Fruit fly (Drosophila melanogaster) whole organism, embryonic: ENCODE measurements around the gene CG7182.
A peak's percentile ranks its signal among the peaks of the same experiment; 100 is the strongest.

Experiments
- Atf3 ChIP-seq: fragments of 200-800 bp; sonication (Bioruptor generic); optimal IDR thresholded peaks from 3 replicates; lab custom pipeline; 2016; ENCODE audit warnings: missing biosample characterization, missing genetic modification characterization
- BEAF-32 ChIP-seq: fragments of 200-800 bp; sonication (Bioruptor generic); optimal IDR thresholded peaks from 3 replicates; lab custom pipeline; 2017; ENCODE audit warnings: missing biosample characterization, missing genetic modification characterization, mild to moderate bottlenecking, moderate library complexity, missing genetic modification reagents
- CG1024 ChIP-seq: fragments of 200-800 bp; sonication (Bioruptor generic); IDR thresholded peaks from 2 replicates; pipeline ENCODE4 v1.3.6; 2022; ENCODE audit warnings: missing biosample characterization, missing genetic modification characterization
- CG10274 ChIP-seq: fragments of 200-800 bp; sonication (Bioruptor generic); optimal IDR thresholded peaks from 3 replicates; lab custom pipeline; 2017; ENCODE audit warnings: missing biosample characterization, mild to moderate bottlenecking, missing genetic modification characterization
- CG12769 ChIP-seq: fragments of 200-800 bp; sonication (Bioruptor generic); optimal IDR thresholded peaks from 2 replicates; lab custom pipeline; 2019; ENCODE audit warnings: missing biosample characterization, mild to moderate bottlenecking, missing genetic modification characterization, moderate library complexity
- CG13123 ChIP-seq: fragments of 200-800 bp; sonication (Bioruptor generic); optimal IDR thresholded peaks from 2 replicates; lab custom pipeline; 2016; ENCODE audit warnings: missing biosample characterization, missing genetic modification characterization
- CG13287 ChIP-seq: fragments of 200-800 bp; sonication (Bioruptor generic); IDR thresholded peaks from 2 replicates; pipeline ENCODE4 v1.3.6; 2022; ENCODE audit warnings: missing biosample characterization, missing genetic modification characterization; ENCODE audit not compliant: partially characterized antibody
- CG14860 ChIP-seq: fragments of 200-800 bp; sonication (Bioruptor generic); IDR thresholded peaks from 3 replicates; pipeline ENCODE4 v1.3.6; 2022; ENCODE audit warnings: missing biosample characterization, missing genetic modification characterization; ENCODE audit not compliant: partially characterized antibody
- CG1603 ChIP-seq: fragments of 200-800 bp; sonication (Bioruptor generic); optimal IDR thresholded peaks from 2 replicates; lab custom pipeline; 2019; ENCODE audit warnings: missing biosample characterization, mild to moderate bottlenecking, missing genetic modification characterization, moderate library complexity
- CG17385 ChIP-seq: fragments of 200-800 bp; sonication (Bioruptor generic); optimal IDR thresholded peaks from 3 replicates; lab custom pipeline; 2018; ENCODE audit warnings: missing biosample characterization, mild to moderate bottlenecking, missing genetic modification characterization
- CG17912 ChIP-seq: fragments of 200-800 bp; sonication (Bioruptor generic); optimal IDR thresholded peaks from 2 replicates; lab custom pipeline; 2018; ENCODE audit warnings: missing biosample characterization, mild to moderate bottlenecking, missing genetic modification characterization
- CG3726 ChIP-seq: fragments of 200-800 bp; sonication (Bioruptor generic); IDR thresholded peaks from 3 replicates; pipeline ENCODE4, ENCODE4 v1.3.6; 2022; ENCODE audit warnings: missing biosample characterization, missing genetic modification characterization
- CG4730 ChIP-seq: fragments of 200-800 bp; sonication (Bioruptor generic); IDR thresholded peaks from 2 replicates; pipeline ENCODE4 v1.3.6; 2022; ENCODE audit warnings: missing biosample characterization, missing genetic modification characterization
- CG6175 ChIP-seq: fragments of 200-800 bp; sonication (Bioruptor generic); IDR thresholded peaks from 3 replicates; pipeline ENCODE4 v1.3.6; 2022; ENCODE audit warnings: missing biosample characterization, missing genetic modification characterization
- CG7786 ChIP-seq: fragments of 200-800 bp; sonication (Bioruptor generic); optimal IDR thresholded peaks from 2 replicates; lab custom pipeline; 2016; ENCODE audit warnings: missing biosample characterization, missing genetic modification characterization
- CG7963 ChIP-seq: fragments of 200-800 bp; sonication (Bioruptor generic); IDR thresholded peaks from 3 replicates; pipeline ENCODE4 v1.3.6; 2022; ENCODE audit warnings: missing biosample characterization, missing genetic modification characterization; ENCODE audit not compliant: partially characterized antibody
- CG9727 ChIP-seq: fragments of 200-800 bp; sonication (Bioruptor generic); optimal IDR thresholded peaks from 3 replicates; lab custom pipeline; 2017; ENCODE audit warnings: missing biosample characterization, mild to moderate bottlenecking, missing genetic modification characterization
- Dad ChIP-seq: fragments of 200-800 bp; sonication (Bioruptor generic); optimal IDR thresholded peaks from 3 replicates; lab custom pipeline; 2016; ENCODE audit warnings: missing biosample characterization, missing genetic modification characterization
- Dp ChIP-seq: fragments of 200-800 bp; sonication (Bioruptor generic); optimal IDR thresholded peaks from 2 replicates; lab custom pipeline; 2018; ENCODE audit warnings: missing biosample characterization, mild to moderate bottlenecking, missing genetic modification characterization, moderate library complexity
- Dref ChIP-seq: fragments of 200-800 bp; sonication (Bioruptor generic); IDR thresholded peaks from 2 replicates; pipeline ENCODE4 v1.3.6; 2022; ENCODE audit warnings: missing biosample characterization, missing genetic modification characterization
- Hey ChIP-seq: fragments of 200-800 bp; sonication (Bioruptor generic); optimal IDR thresholded peaks from 3 replicates; lab custom pipeline; 2018; ENCODE audit warnings: missing biosample characterization, mild to moderate bottlenecking, missing genetic modification characterization
- Hr51 ChIP-seq, 2 experiments: fragments of 200-800 bp; sonication (Bioruptor generic); optimal IDR thresholded peaks; 2 replicates in 1 of 2; 3 replicates in 1 of 2; lab custom pipeline; 2016 to 2018; ENCODE audit warnings: missing biosample characterization in 2 of 2, missing genetic modification characterization in 2 of 2, mild to moderate bottlenecking in 1 of 2, moderate library complexity in 1 of 2
- Med ChIP-seq: fragments of 200-800 bp; sonication (Bioruptor generic); peaks from one replicate; lab custom pipeline; 2016; ENCODE audit warnings: missing biosample characterization, missing genetic modification characterization, mild to moderate bottlenecking, inconsistent platforms, moderate library complexity
- Side ChIP-seq: fragments of 200-800 bp; sonication (Bioruptor generic); optimal IDR thresholded peaks from 2 replicates; lab custom pipeline; 2016; ENCODE audit warnings: missing biosample characterization, missing genetic modification characterization
- Usf ChIP-seq: fragments of 200-800 bp; sonication (Bioruptor generic); optimal IDR thresholded peaks from 2 replicates; lab custom pipeline; 2017; ENCODE audit warnings: missing genotype, missing biosample characterization, missing genetic modification characterization
- al ChIP-seq: fragments of 200-800 bp; sonication (Bioruptor generic); IDR thresholded peaks from 2 replicates; pipeline ENCODE4 v1.3.6; 2022; ENCODE audit warnings: missing biosample characterization, missing genetic modification characterization
- amos ChIP-seq: fragments of 200-800 bp; sonication (Bioruptor generic); IDR thresholded peaks from 2 replicates; pipeline ENCODE4 v1.3.6; 2022; ENCODE audit warnings: missing biosample characterization, missing genetic modification characterization; ENCODE audit not compliant: partially characterized antibody
- az2 ChIP-seq: fragments of 200-800 bp; sonication (Bioruptor generic); optimal IDR thresholded peaks from 3 replicates; lab custom pipeline; 2016; ENCODE audit warnings: missing biosample characterization, missing genetic modification characterization
- ftz-f1 ChIP-seq: fragments of 200-800 bp; sonication (Bioruptor generic); optimal IDR thresholded peaks from 2 replicates; lab custom pipeline; 2016; ENCODE audit warnings: missing biosample characterization, missing genetic modification characterization
- grau ChIP-seq: fragments of 200-800 bp; optimal IDR thresholded peaks from 3 replicates; lab custom pipeline; 2019; ENCODE audit warnings: missing biosample characterization, mild to moderate bottlenecking, missing genetic modification characterization, moderate library complexity
- hkb ChIP-seq, 2 experiments: fragments of 200-800 bp in 1 of 2; fragments of >200 bp in 1 of 2; sonication (Bioruptor generic) in 1 of 2; IDR thresholded peaks in 1 of 2; optimal IDR thresholded peaks in 1 of 2; 2 replicates each; pipeline versions ENCODE4 v1.3.6 to Lab custom; 2017 to 2022; ENCODE audit warnings: missing biosample characterization in 1 of 2, missing genetic modification characterization in 1 of 2
- ind ChIP-seq: fragments of 200-800 bp; sonication (Bioruptor generic); optimal IDR thresholded peaks from 3 replicates; lab custom pipeline; 2016; ENCODE audit warnings: missing biosample characterization, missing genetic modification characterization
- kah ChIP-seq: fragments of 200-800 bp; sonication (Bioruptor generic); optimal IDR thresholded peaks from 2 replicates; lab custom pipeline; 2018; ENCODE audit warnings: missing biosample characterization, mild to moderate bottlenecking, missing genetic modification characterization
- knrl ChIP-seq: fragments of 200-800 bp; sonication (Bioruptor generic); IDR thresholded peaks from 3 replicates; pipeline ENCODE4 v1.3.6; 2022; ENCODE audit warnings: missing biosample characterization, missing genetic modification characterization; ENCODE audit not compliant: partially characterized antibody
- mirr ChIP-seq: fragments of 200-800 bp; sonication (Bioruptor generic); optimal IDR thresholded peaks from 3 replicates; lab custom pipeline; 2018; ENCODE audit warnings: missing biosample characterization, mild to moderate bottlenecking, missing genetic modification characterization
- nerfin-2 ChIP-seq: fragments of 200-800 bp; sonication (Bioruptor generic); IDR thresholded peaks from 2 replicates; pipeline ENCODE4 v1.3.6; 2022; ENCODE audit warnings: missing biosample characterization, missing genetic modification characterization; ENCODE audit not compliant: partially characterized antibody
- onecut ChIP-seq: fragments of 200-800 bp; sonication (Bioruptor generic); IDR thresholded peaks from 2 replicates; pipeline ENCODE4 v1.3.6; 2022; ENCODE audit warnings: missing biosample characterization, missing genetic modification characterization
- pzg ChIP-seq: fragments of 200-800 bp; sonication (Bioruptor generic); optimal IDR thresholded peaks from 3 replicates; lab custom pipeline; 2018; ENCODE audit warnings: missing biosample characterization, mild to moderate bottlenecking, missing genetic modification characterization, moderate library complexity
- scrt ChIP-seq: fragments of 200-800 bp; sonication (Bioruptor generic); optimal IDR thresholded peaks from 2 replicates; lab custom pipeline; 2018; ENCODE audit warnings: missing biosample characterization, mild to moderate bottlenecking, missing genetic modification characterization, moderate library complexity
- sd ChIP-seq: fragments of 200-800 bp; sonication (Bioruptor generic); optimal IDR thresholded peaks from 3 replicates; lab custom pipeline; 2018; ENCODE audit warnings: missing biosample characterization, mild to moderate bottlenecking, missing genetic modification characterization, moderate library complexity
- slbo ChIP-seq: fragments of 200-800 bp; sonication (Bioruptor generic); IDR thresholded peaks from 2 replicates; pipeline ENCODE4 v1.3.6; 2022; ENCODE audit warnings: missing biosample characterization, missing genetic modification characterization
- slou ChIP-seq: fragments of 200-800 bp; sonication (Bioruptor generic); optimal IDR thresholded peaks from 3 replicates; lab custom pipeline; 2016; ENCODE audit warnings: missing biosample characterization, missing genetic modification characterization
- sna ChIP-seq: fragments of 200-800 bp; sonication (Bioruptor generic); IDR thresholded peaks from 2 replicates; pipeline ENCODE4 v1.3.6; 2022; ENCODE audit warnings: missing biosample characterization, missing genetic modification characterization; ENCODE audit not compliant: partially characterized antibody
- sqz ChIP-seq: fragments of 200-800 bp; sonication (Bioruptor generic); optimal IDR thresholded peaks from 3 replicates; lab custom pipeline; 2018; ENCODE audit warnings: missing biosample characterization, mild to moderate bottlenecking, missing genetic modification characterization
- tgo ChIP-seq: fragments of 200-800 bp; sonication (Bioruptor generic); IDR thresholded peaks from 3 replicates; pipeline ENCODE4 v1.3.6; 2022; ENCODE audit warnings: missing biosample characterization, missing genetic modification characterization
- tna ChIP-seq: fragments of 200-800 bp; sonication (Bioruptor generic); IDR thresholded peaks from 2 replicates; pipeline ENCODE4 v1.3.6; 2022; ENCODE audit warnings: missing biosample characterization, missing genetic modification characterization; ENCODE audit not compliant: partially characterized antibody
- vnd ChIP-seq: fragments of 200-800 bp; sonication (Bioruptor generic); IDR thresholded peaks from 3 replicates; pipeline ENCODE4 v1.3.6; 2022; ENCODE audit warnings: missing biosample characterization, missing genetic modification characterization; ENCODE audit not compliant: partially characterized antibody
- vvl ChIP-seq: fragments of 200-800 bp; sonication (Bioruptor generic); IDR thresholded peaks from 2 replicates; pipeline ENCODE4 v1.3.6; 2022; ENCODE audit warnings: missing biosample characterization, missing genetic modification characterization

CG7182 gene

dm6 chr3L:8358776-8359455, 12.7 kb upstream of the CG7182 start (continued):
- no peak for TF ChIP-seq az2
- TF ChIP-seq CG9727 (GFP tag; lab: Kevin White, UChicago) = peak; percentile 6
- TF ChIP-seq nerfin-2 (GFP tag; lab: Robert Waterston, UW) = peak; percentile 68
- no peak for TF ChIP-seq hkb (optimal IDR thresholded peaks at IDR 0.05; lab: Kevin White, UChicago)
- TF ChIP-seq hkb (GFP tag; IDR thresholded peaks at IDR 0.05; lab: Robert Waterston, UW) = 0 out of 2 replicates have a peak, but pooled peaks have one; percentile 7
- TF ChIP-seq CG10274 (GFP tag; lab: Kevin White, UChicago) = no peak
- no peak for TF ChIP-seq CG17385
- peak; percentile 32 for TF ChIP-seq pzg
- TF ChIP-seq Side (GFP tag; lab: Kevin White, UChicago) = no peak
- 0 out of 3 replicates have a peak, but pooled peaks have one; percentile 37 for TF ChIP-seq knrl
- no peak for TF ChIP-seq CG13123
- no peak for TF ChIP-seq ind (GFP tag; lab: Kevin White, UChicago)
- peak; percentile 51 for TF ChIP-seq sqz (GFP tag; lab: Kevin White, UChicago)
- TF ChIP-seq CG13287 (GFP tag; lab: Robert Waterston, UW) = peak; percentile 76
- TF ChIP-seq CG12769 = no peak
- peak; percentile 17 for TF ChIP-seq grau (tag; lab: Kevin White, UChicago)
- TF ChIP-seq Hey (tag; lab: Kevin White, UChicago) = peak; percentile 46
- TF ChIP-seq sd (tag; lab: Kevin White, UChicago) = peak; percentile 19
- TF ChIP-seq Hr51 (GFP tag; optimal IDR thresholded peaks at IDR 0.05; lab: Kevin White, UChicago) = no peak
- TF ChIP-seq al (GFP tag; lab: Robert Waterston, UW) = no peak
- peak; percentile 95 for TF ChIP-seq scrt (GFP tag; lab: Kevin White, UChicago)
- no peak for TF ChIP-seq Dad (GFP tag; lab: Kevin White, UChicago)
- TF ChIP-seq ftz-f1 (GFP tag; lab: Kevin White, UChicago) = peak; percentile 61
- no peak for TF ChIP-seq tgo
- TF ChIP-seq Med (GFP tag; lab: Kevin White, UChicago) = peak; percentile 58
- TF ChIP-seq tna (GFP tag; lab: Robert Waterston, UW) = peak; percentile 67
- no peak for TF ChIP-seq CG6175 (GFP tag; lab: Robert Waterston, UW)
- TF ChIP-seq mirr (GFP tag; lab: Kevin White, UChicago) = peak; percentile 95
- peak; percentile 83 for TF ChIP-seq Dp (GFP tag; lab: Kevin White, UChicago)
- TF ChIP-seq amos (GFP tag; lab: Robert Waterston, UW) = peak; percentile 62; the same call in 1 of the 2 replicates
- peak; percentile 62 for TF ChIP-seq Dref (GFP tag; lab: Robert Waterston, UW)
- no peak for TF ChIP-seq CG1024
- no peak for TF ChIP-seq slou (GFP tag; lab: Kevin White, UChicago)
- no peak for TF ChIP-seq CG4730 (GFP tag; lab: Robert Waterston, UW)
- peak; percentile 62 for TF ChIP-seq BEAF-32
- TF ChIP-seq CG3726 (GFP tag; lab: Robert Waterston, UW) = no peak
- no peak for TF ChIP-seq slbo (GFP tag; lab: Robert Waterston, UW)
- TF ChIP-seq Usf (GFP tag; lab: Kevin White, UChicago) = no peak
- no peak for TF ChIP-seq onecut (GFP tag; lab: Robert Waterston, UW)
- no peak for TF ChIP-seq CG17912 (GFP tag; lab: Kevin White, UChicago)
- TF ChIP-seq CG7786 (GFP tag; lab: Kevin White, UChicago) = no peak
- TF ChIP-seq kah (GFP tag; lab: Kevin White, UChicago) = peak; percentile 5
- TF ChIP-seq CG7963 (GFP tag; lab: Robert Waterston, UW) = 0 out of 3 replicates have a peak, but pooled peaks have one; percentile 17
- TF ChIP-seq vvl = peak; percentile 29; the same call in 1 of the 2 replicates
- TF ChIP-seq CG1603 = no peak
- peak; percentile 66; the same call in 1 of the 2 replicates for TF ChIP-seq sna (GFP tag; lab: Robert Waterston, UW)
- TF ChIP-seq Atf3 (GFP tag; lab: Kevin White, UChicago) = no peak
- peak; percentile 65; the same call in 1 of the 3 replicates for TF ChIP-seq CG14860 (GFP tag; lab: Robert Waterston, UW)
- peak; percentile 70; the same call in 1 of the 3 replicates for TF ChIP-seq vnd (GFP tag; lab: Robert Waterston, UW)
